Worm (Caenorhabditis elegans) whole organism, L4 larva: ENCODE data around the gene T28C12.6.

ENCODE experiments used
- F10B5.3 ChIP-seq: sonication (generic microtip); optimal IDR thresholded peaks from 2 replicates; lab custom pipeline; 2016; ENCODE audit warnings: mild to moderate bottlenecking, missing genetic modification characterization, missing compliant biosample characterization
- F26F4.8 ChIP-seq: fragments of 200-800 bp; sonication (Bioruptor generic); conservative IDR thresholded peaks from 2 replicates; pipeline ENCODE4 v1.3.6; 2022; ENCODE audit warnings: missing genetic modification characterization, missing compliant biosample characterization
- F37D6.2 ChIP-seq: sonication (generic microtip); optimal IDR thresholded peaks from 2 replicates; lab custom pipeline; 2016; ENCODE audit warnings: mild to moderate bottlenecking, missing genetic modification characterization, missing compliant biosample characterization
- T20F7.1 ChIP-seq: fragments of 200-800 bp; sonication (Bioruptor generic); optimal IDR thresholded peaks from 2 replicates; lab custom pipeline; 2018; ENCODE audit warnings: mild to moderate bottlenecking, missing genetic modification characterization, missing compliant biosample characterization
- Y75B8A.6 ChIP-seq: fragments of 200-800 bp; sonication (Bioruptor generic); IDR thresholded peaks from 2 replicates; pipeline ENCODE4 v1.3.6; 2022; ENCODE audit warnings: missing genetic modification reagents, missing genetic modification characterization, missing compliant biosample characterization
- ZK546.5 ChIP-seq, 2 experiments: sonication (generic microtip); optimal IDR thresholded peaks; 2 replicates each; lab custom pipeline; 2017; ENCODE audit warnings: missing biosample characterization in 2 of 2, missing genetic modification characterization in 2 of 2
- aha-1 ChIP-seq: fragments of 150-350 bp; peaks from one replicate; lab custom pipeline; 2014; ENCODE audit warnings: missing biosample characterization, missing genetic modification characterization
- aly-2 ChIP-seq: sonication (generic microtip); optimal IDR thresholded peaks from 2 replicates; lab custom pipeline; 2018; ENCODE audit warnings: missing biosample characterization, missing genetic modification characterization
- ama-1 ChIP-seq: fragments of 150-350 bp; optimal IDR thresholded peaks from 2 replicates; lab custom pipeline; 2014; ENCODE audit warnings: inconsistent platforms, mixed read lengths
- arid-1 ChIP-seq: fragments of 200-800 bp; sonication (Bioruptor generic); conservative IDR thresholded peaks from 2 replicates; pipeline ENCODE4 v1.3.6; 2022; ENCODE audit warnings: missing genetic modification reagents, missing genetic modification characterization, missing compliant biosample characterization
- attf-4 ChIP-seq: sonication (generic microtip); optimal IDR thresholded peaks from 3 replicates; lab custom pipeline; 2017; ENCODE audit warnings: missing biosample characterization, missing genetic modification characterization
- ceh-28 ChIP-seq: fragments of 150-350 bp; optimal IDR thresholded peaks from 2 replicates; lab custom pipeline; 2014; ENCODE audit warnings: missing biosample characterization, missing genetic modification reagents, missing genetic modification characterization
- ceh-32 ChIP-seq: sonication (generic microtip); optimal IDR thresholded peaks from 2 replicates; lab custom pipeline; 2016; ENCODE audit warnings: mild to moderate bottlenecking, missing genetic modification characterization, missing compliant biosample characterization; ENCODE audit not compliant: poor library complexity
- daf-12 ChIP-seq: fragments of 150-350 bp; optimal IDR thresholded peaks from 2 replicates; lab custom pipeline; 2014; ENCODE audit warnings: missing biosample characterization, missing genetic modification reagents, missing genetic modification characterization
- dmd-6 ChIP-seq: fragments of 200-800 bp; sonication (Bioruptor generic); IDR thresholded peaks from 2 replicates; pipeline ENCODE4 v1.3.6; 2022; ENCODE audit warnings: missing genetic modification reagents, missing genetic modification characterization, missing compliant biosample characterization
- dve-1 ChIP-seq: sonication (generic microtip); optimal IDR thresholded peaks from 2 replicates; lab custom pipeline; 2017; ENCODE audit warnings: antibody characterized with exemption, mild to moderate bottlenecking, missing genetic modification characterization, missing compliant biosample characterization; ENCODE audit not compliant: insufficient read depth
- hlh-11 ChIP-seq: fragments of 200-800 bp; sonication (Bioruptor generic); optimal IDR thresholded peaks from 2 replicates; lab custom pipeline; 2018; ENCODE audit warnings: mild to moderate bottlenecking, missing genetic modification characterization, missing compliant biosample characterization
- hlh-30 ChIP-seq: sonication (generic microtip); optimal IDR thresholded peaks from 2 replicates; lab custom pipeline; 2017; ENCODE audit warnings: antibody characterized with exemption, mild to moderate bottlenecking, missing genetic modification characterization, missing compliant biosample characterization; ENCODE audit not compliant: insufficient read depth
- hmg-1.1 ChIP-seq: fragments of 200-800 bp; sonication (Bioruptor generic); IDR thresholded peaks from 2 replicates; pipeline ENCODE4 v1.3.6; 2022; ENCODE audit warnings: missing genetic modification reagents, missing genetic modification characterization, missing compliant biosample characterization
- lim-7 ChIP-seq: fragments of 200-800 bp; sonication (Bioruptor generic); IDR thresholded peaks from 2 replicates; pipeline ENCODE4 v1.3.6; 2022; ENCODE audit warnings: missing genetic modification characterization, missing compliant biosample characterization
- lir-3 ChIP-seq: sonication (generic microtip); optimal IDR thresholded peaks from 2 replicates; lab custom pipeline; 2016; ENCODE audit warnings: mild to moderate bottlenecking, missing genetic modification characterization, missing compliant biosample characterization
- nhr-10 ChIP-seq: fragments of 150-350 bp; optimal IDR thresholded peaks from 2 replicates; lab custom pipeline; 2014; ENCODE audit warnings: missing biosample characterization, missing genetic modification characterization
- nhr-102 ChIP-seq: sonication (generic microtip); optimal IDR thresholded peaks from 2 replicates; lab custom pipeline; 2016; ENCODE audit warnings: mild to moderate bottlenecking, missing genetic modification characterization, moderate library complexity, missing compliant biosample characterization
- nhr-28 ChIP-seq: fragments of 150-350 bp; optimal IDR thresholded peaks from 2 replicates; lab custom pipeline; 2014; ENCODE audit warnings: missing biosample characterization, missing genetic modification characterization
- nhr-41 ChIP-seq: fragments of 200-800 bp; sonication (Bioruptor generic); IDR thresholded peaks from 2 replicates; pipeline ENCODE4 v1.3.6; 2022; ENCODE audit warnings: missing genetic modification reagents, missing genetic modification characterization, missing compliant biosample characterization
- pha-4 ChIP-seq, 2 experiments: fragments of 150-350 bp in 1 of 2; fragments of 200-800 bp in 1 of 2; sonication (Bioruptor generic) in 1 of 2; IDR thresholded peaks in 1 of 2; optimal IDR thresholded peaks in 1 of 2; 2 replicates each; pipeline versions ENCODE4 v1.3.6 to Lab custom; 2014 to 2022; ENCODE audit warnings: missing genetic modification characterization in 2 of 2, missing genetic modification reagents in 2 of 2, missing biosample characterization in 1 of 2, missing compliant biosample characterization in 1 of 2
- php-3 ChIP-seq: fragments of 200-800 bp; sonication (Bioruptor generic); IDR thresholded peaks from 2 replicates; pipeline ENCODE4 v1.3.6; 2022; ENCODE audit warnings: missing genetic modification reagents, missing genetic modification characterization, missing compliant biosample characterization
- snpc-1.2 ChIP-seq: fragments of 200-800 bp; sonication (Bioruptor generic); IDR thresholded peaks from 2 replicates; pipeline ENCODE4 v1.3.6; 2022; ENCODE audit warnings: missing genetic modification reagents, missing genetic modification characterization, missing compliant biosample characterization
- tra-1 ChIP-seq: fragments of 200-800 bp; sonication (Bioruptor generic); IDR thresholded peaks from 2 replicates; pipeline ENCODE4 v1.3.6; 2022; ENCODE audit warnings: missing genetic modification reagents, missing genetic modification characterization, missing compliant biosample characterization
- unc-62 ChIP-seq, 3 experiments: fragments of 150-350 bp in 1 of 3; sonication (generic microtip); optimal IDR thresholded peaks in 2 of 3; peaks in 1 of 3; 1 replicate in 1 of 3; 2 replicates in 2 of 3; lab custom pipeline; 2014 to 2017; ENCODE audit warnings: missing biosample characterization in 3 of 3, missing genetic modification characterization in 3 of 3, missing genetic modification reagents in 3 of 3, missing genotype in 1 of 3
- vab-7 ChIP-seq: fragments of 200-800 bp; sonication (Bioruptor generic); IDR thresholded peaks from 2 replicates; pipeline ENCODE4 v1.3.6; 2022; ENCODE audit warnings: missing genetic modification reagents, missing genetic modification characterization, missing compliant biosample characterization
- zfp-2 ChIP-seq: sonication (generic microtip); optimal IDR thresholded peaks from 2 replicates; lab custom pipeline; 2016; ENCODE audit warnings: mild to moderate bottlenecking, missing genetic modification characterization, missing compliant biosample characterization
- zfp-3 ChIP-seq: fragments of 200-800 bp; sonication (Bioruptor generic); conservative IDR thresholded peaks from 2 replicates; pipeline ENCODE4 v1.3.6; 2022; ENCODE audit warnings: missing genetic modification reagents, missing genetic modification characterization, missing compliant biosample characterization

Gene T28C12.6

ce11 chrV:6321280-6321679, 14.6 kb downstream of the T28C12.6 start:
- no peak for TF ChIP-seq T20F7.1
- TF ChIP-seq unc-62 (GFP tag; optimal IDR thresholded peaks at IDR 0.05 in 1 of 2; lab: Kevin White, UChicago), result peak in 1 of 2 experiments; percentile 94
- TF ChIP-seq unc-62 (tag; optimal IDR thresholded peaks at IDR 0.05; lab: Kevin White, UChicago), result no peak
- TF ChIP-seq F37D6.2 (tag; lab: Kevin White, UChicago), result no peak
- TF ChIP-seq, all 104 proteins: peak for 1

ce11 chrV:6319358-6319757, 16.6 kb downstream of the T28C12.6 start:
- no peak for TF ChIP-seq arid-1 (GFP tag; lab: Robert Waterston, UW)
- TF ChIP-seq ZK546.5 (tag; optimal IDR thresholded peaks at IDR 0.05; lab: Kevin White, UChicago), result no peak
- TF ChIP-seq vab-7, result no peak
- peak; percentile 14 for TF ChIP-seq hlh-11
- TF ChIP-seq nhr-102, result no peak
- TF ChIP-seq tra-1 (GFP tag; lab: Robert Waterston, UW), result no peak
- TF ChIP-seq aha-1 (tag; lab: Kevin White, UChicago), result peak; percentile 20
- no peak for TF ChIP-seq lir-3 (tag; lab: Kevin White, UChicago)
- no peak for TF ChIP-seq php-3 (GFP tag; lab: Robert Waterston, UW)
- peak; percentile 11 for TF ChIP-seq hlh-30 (tag; lab: Kevin White, UChicago)
- TF ChIP-seq hmg-1.1 (GFP tag; lab: Robert Waterston, UW), result no peak
- no peak for TF ChIP-seq aly-2 (tag; lab: Kevin White, UChicago)
- peak; percentile 96 for TF ChIP-seq nhr-28 (tag; lab: Kevin White, UChicago)

- TF ChIP-seq F26F4.8 (no peak), F10B5.3 (tag; lab: Kevin White, UChicago) (no peak), nhr-28 (tag; lab: Kevin White, UChicago) (peak; percentile 7), lim-7 (GFP tag; lab: Robert Waterston, UW) (no peak), arid-1 (GFP tag; lab: Robert Waterston, UW) (no peak), Y75B8A.6 (GFP tag; lab: Robert Waterston, UW) (no peak), php-3 (GFP tag; lab: Robert Waterston, UW) (no peak), nhr-10 (tag; lab: Kevin White, UChicago) (no peak), ceh-32 (no peak), zfp-3 (no peak), daf-12 (tag; lab: Kevin White, UChicago) (no peak), T20F7.1 (no peak), dve-1 (tag; lab: Kevin White, UChicago) (no peak), zfp-2 (tag; lab: Kevin White, UChicago) (no peak), snpc-1.2 (no peak), nhr-41 (GFP tag; lab: Robert Waterston, UW) (no peak), unc-62 (GFP tag; optimal IDR thresholded peaks at IDR 0.05 in 1 of 2; lab: Kevin White, UChicago) (peak in 1 of 2 experiments; percentile 24), unc-62 (tag; optimal IDR thresholded peaks at IDR 0.05; lab: Kevin White, UChicago) (no peak), dmd-6 (GFP tag; lab: Robert Waterston, UW) (no peak)
Observed at ce11 chrV:6317928-6318327, 18.0 kb downstream of the T28C12.6 start.

ce11 chrV:6316632-6317031, 19.3 kb downstream of the T28C12.6 start, which contains the start of gene cest-24:
Gene cest-24 (plus strand): TSS chrV:6316932.
- TF ChIP-seq nhr-28 (tag; lab: Kevin White, UChicago) (no peak), hmg-1.1 (GFP tag; lab: Robert Waterston, UW) (no peak), aha-1 (tag; lab: Kevin White, UChicago) (no peak), hlh-30 (tag; lab: Kevin White, UChicago) (no peak), ama-1 (lab: Kevin White, UChicago) (no peak), attf-4 (tag; lab: Kevin White, UChicago) (no peak), ceh-28 (no peak), pha-4 (GFP tag; IDR thresholded peaks at IDR 0.05; lab: Robert Waterston, UW) (no peak), pha-4 (tag; optimal IDR thresholded peaks at IDR 0.05; lab: Kevin White, UChicago) (no peak)
